Fruit fly (Drosophila melanogaster) whole organism, prepupa: ENCODE data around the gene CG11454.

Source experiments
- CG11762 ChIP-seq: fragments of 200-800 bp; sonication (Bioruptor generic); optimal IDR thresholded peaks from 3 replicates; lab custom pipeline; 2016; ENCODE audit warnings: missing biosample characterization, missing genetic modification characterization; ENCODE audit not compliant: insufficient read depth
- CG31627 ChIP-seq: fragments of 200-800 bp; sonication (Bioruptor generic); optimal IDR thresholded peaks from 3 replicates; lab custom pipeline; 2016; ENCODE audit warnings: missing biosample characterization, missing genetic modification characterization
- Eip93F ChIP-seq: fragments of 200-800 bp; sonication (Bioruptor generic); optimal IDR thresholded peaks from 2 replicates; lab custom pipeline; 2016; ENCODE audit warnings: missing biosample characterization, mild to moderate bottlenecking, missing genetic modification characterization

DNA sequence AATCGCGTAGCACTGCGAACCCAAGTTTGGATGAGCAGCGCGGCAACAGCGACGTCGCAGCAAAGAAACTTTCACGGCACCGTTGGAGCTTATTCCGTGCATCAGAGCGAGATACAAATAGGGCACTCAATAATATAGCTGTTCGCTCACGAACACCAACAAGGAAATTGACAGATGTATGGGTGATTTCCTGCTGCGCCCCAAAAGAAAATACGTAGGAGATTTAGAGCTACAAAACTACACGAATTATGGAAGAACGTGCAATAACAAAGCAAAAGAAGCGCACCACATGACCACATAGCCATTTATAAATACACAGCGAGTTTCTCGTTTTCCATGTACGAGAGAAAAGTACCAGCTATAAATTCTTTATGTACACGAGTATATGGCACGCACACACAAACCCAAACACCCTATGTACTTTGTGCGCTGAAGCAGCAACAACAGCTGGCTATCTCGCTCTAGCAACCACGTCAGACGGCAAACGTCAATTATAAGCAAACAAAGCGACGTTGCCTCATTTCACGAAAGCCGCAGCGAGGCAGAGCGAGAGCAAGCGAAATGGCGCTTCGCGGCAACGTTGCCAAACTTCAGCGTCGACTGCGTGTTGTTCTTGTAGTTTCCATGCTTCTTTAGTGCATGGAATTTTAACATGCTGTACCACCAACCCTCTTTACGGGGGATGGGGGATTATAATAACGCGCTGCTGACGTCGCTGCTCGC lies 18.5 kb downstream of the CG11454 start:
- peak; percentile 90 for TF ChIP-seq Eip93F (GFP tag; lab: Kevin White, UChicago)
- no peak for TF ChIP-seq CG11762 (GFP tag; lab: Kevin White, UChicago)
- no peak for TF ChIP-seq CG31627 (GFP tag; lab: Kevin White, UChicago)
